Worm (Caenorhabditis elegans) whole organism, L4/young adult: Measurements from ENCODE around the gene flp-23.

ENCODE experiments used
- W03F9.2 ChIP-seq: fragments of 150-350 bp; optimal IDR thresholded peaks from 2 replicates; lab custom pipeline; 2014; ENCODE audit warnings: missing biosample characterization, missing genetic modification characterization
- him-1 ChIP-seq: sonication (generic microtip); optimal IDR thresholded peaks from 2 replicates; lab custom pipeline; 2016; ENCODE audit warnings: missing genotype, missing genetic modification reagents, missing genetic modification characterization, missing compliant biosample characterization

DNA sequence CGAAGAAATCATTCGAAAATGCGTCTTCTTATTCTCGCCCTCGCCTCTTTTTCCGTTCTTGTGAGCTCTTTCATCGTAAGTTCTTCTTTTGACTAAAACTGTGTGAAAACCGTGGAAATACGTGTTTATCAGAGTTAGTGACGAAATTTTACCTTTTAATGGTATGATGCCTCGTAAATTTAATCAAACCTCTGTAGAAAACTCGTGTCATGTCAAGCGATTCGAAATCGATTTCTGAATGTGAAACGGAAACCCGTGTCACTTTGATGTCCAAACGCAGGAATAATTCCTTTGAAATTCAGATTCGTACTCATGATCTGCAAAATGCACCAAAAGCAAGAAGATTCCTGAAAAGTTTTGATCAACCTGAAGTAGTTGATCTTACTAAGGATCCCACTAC is 2.0 kb upstream of the flp-23 start, which contains the start of gene F22B7.3:
- TF ChIP-seq him-1 (tag; lab: Kevin White, UChicago): no peak
- no peak for TF ChIP-seq W03F9.2 (tag; lab: Kevin White, UChicago)
